Fruit fly (Drosophila melanogaster) whole organism: Measurements from ENCODE around the gene CG34138.

Experiments used
- CG8478 ChIP-seq: fragments of >200 bp; optimal IDR thresholded peaks from 2 replicates; lab custom pipeline; 2018; ENCODE audit warnings: inconsistent platforms
- Dll ChIP-seq: fragments of >200 bp; optimal IDR thresholded peaks from 2 replicates; lab custom pipeline; 2017
- EcR ChIP-seq, 2 experiments: fragments of >200 bp; optimal IDR thresholded peaks; 2 replicates each; lab custom pipeline; 2017; ENCODE audit warnings: missing biosample characterization in 2 of 2, missing genetic modification characterization in 2 of 2, missing genetic modification reagents in 2 of 2
- pan ChIP-seq: fragments of >200 bp; optimal IDR thresholded peaks from 2 replicates; lab custom pipeline; 2017
- psq ChIP-seq: fragments of >200 bp; optimal IDR thresholded peaks from 2 replicates; lab custom pipeline; 2017
- usp ChIP-seq: fragments of >200 bp; optimal IDR thresholded peaks from 2 replicates; lab custom pipeline; 2017; ENCODE audit warnings: missing biosample characterization, missing genetic modification characterization, mixed read lengths

- TF ChIP-seq EcR (GFP tag; optimal IDR thresholded peaks at IDR 0.05; lab: Kevin White, UChicago) = no peak
- TF ChIP-seq CG8478 (lab: Kevin White, UChicago) = no peak
- no peak for TF ChIP-seq Dll
- TF ChIP-seq psq = no peak
- no peak for TF ChIP-seq usp
- TF ChIP-seq pan (lab: Kevin White, UChicago) = no peak
Measured at dm6 chr3R:19612908-19613431, 21.8 kb upstream of the CG34138 start, which contains the start of gene CG16727.
